Fruit fly (Drosophila melanogaster): ENCODE measurements around the gene brm.

DNA sequence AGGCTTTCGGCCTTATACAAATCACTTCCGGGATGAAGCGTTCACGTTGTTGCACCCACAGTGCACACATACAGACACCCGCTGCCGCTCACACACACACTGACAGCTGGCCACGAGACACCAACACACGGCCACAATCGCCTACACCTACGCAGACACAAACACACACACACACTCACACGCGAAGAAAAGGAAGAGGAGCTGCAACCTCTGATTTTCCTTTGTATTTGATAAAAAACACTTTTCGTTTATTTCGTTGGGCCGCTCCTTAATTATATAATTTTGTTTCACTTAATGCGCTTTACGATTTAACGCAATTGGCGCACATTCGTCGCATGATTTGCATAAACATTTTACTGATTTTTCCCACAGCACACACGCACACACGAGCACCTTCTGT, 58.4 kb downstream of the brm start:
- TF ChIP-seq EcR (GFP tag; optimal IDR thresholded peaks at IDR 0.05), result no peak
- no peak for TF ChIP-seq pan (optimal IDR thresholded peaks at IDR 0.05)

Measured in whole organism.